Worm (Caenorhabditis elegans) whole organism, L2 larva: ENCODE data around the gene Y59H11AM.4.

Source experiments
- F13H6.1 ChIP-seq: sonication (generic microtip); optimal IDR thresholded peaks from 2 replicates; lab custom pipeline; 2016; ENCODE audit warnings: missing genetic modification characterization, missing compliant biosample characterization
- R02D3.7 ChIP-seq: fragments of 150-350 bp; optimal IDR thresholded peaks from 2 replicates; lab custom pipeline; 2014; ENCODE audit warnings: missing biosample characterization, missing genetic modification characterization
- ZK546.5 ChIP-seq: sonication (generic microtip); optimal IDR thresholded peaks from 2 replicates; lab custom pipeline; 2017; ENCODE audit warnings: missing biosample characterization, missing genetic modification characterization
- alr-1 ChIP-seq: fragments of 150-350 bp; optimal IDR thresholded peaks from 2 replicates; lab custom pipeline; 2014; ENCODE audit warnings: missing biosample characterization, missing genetic modification characterization
- aly-2 ChIP-seq: fragments of 150-350 bp; optimal IDR thresholded peaks from 2 replicates; lab custom pipeline; 2014; ENCODE audit warnings: missing biosample characterization, missing genetic modification characterization
- ama-1 ChIP-seq: fragments of 150-350 bp; optimal IDR thresholded peaks from 2 replicates; lab custom pipeline; 2018; ENCODE audit warnings: inconsistent platforms
- ceh-16 ChIP-seq: fragments of 150-350 bp; optimal IDR thresholded peaks from 2 replicates; lab custom pipeline; 2014; ENCODE audit warnings: missing biosample characterization, missing genetic modification characterization
- ceh-82 ChIP-seq: fragments of 150-350 bp; optimal IDR thresholded peaks from 2 replicates; lab custom pipeline; 2014; ENCODE audit warnings: missing biosample characterization, missing genetic modification characterization
- crh-2 ChIP-seq: sonication (generic microtip); optimal IDR thresholded peaks from 2 replicates; lab custom pipeline; 2017; ENCODE audit warnings: missing biosample characterization, missing genetic modification characterization
- dmd-4 ChIP-seq: sonication (generic microtip); optimal IDR thresholded peaks from 2 replicates; lab custom pipeline; 2017; ENCODE audit warnings: missing biosample characterization, missing genetic modification characterization
- egl-27 ChIP-seq: sonication (generic microtip); optimal IDR thresholded peaks from 3 replicates; lab custom pipeline; 2017; ENCODE audit warnings: missing biosample characterization, missing genetic modification reagents, missing genetic modification characterization
- elt-1 ChIP-seq: fragments of 150-350 bp; optimal IDR thresholded peaks from 2 replicates; lab custom pipeline; 2014; ENCODE audit warnings: missing biosample characterization, missing genetic modification characterization
- fos-1 ChIP-seq: fragments of 150-350 bp; optimal IDR thresholded peaks from 2 replicates; lab custom pipeline; 2014; ENCODE audit warnings: missing biosample characterization, missing genetic modification characterization
- gmeb-1 ChIP-seq: fragments of 150-350 bp; optimal IDR thresholded peaks from 2 replicates; lab custom pipeline; 2014; ENCODE audit warnings: missing biosample characterization, missing genetic modification characterization
- lin-11 ChIP-seq: fragments of 150-350 bp; sonication (generic microtip); optimal IDR thresholded peaks from 2 replicates; lab custom pipeline; 2014; ENCODE audit warnings: missing biosample characterization, missing genetic modification characterization, inconsistent platforms, mixed read lengths
- lin-13 ChIP-seq: fragments of 150-350 bp; optimal IDR thresholded peaks from 2 replicates; lab custom pipeline; 2014; ENCODE audit warnings: missing biosample characterization, missing genetic modification reagents, missing genetic modification characterization
- lin-39 ChIP-seq: fragments of 150-350 bp; optimal IDR thresholded peaks from 2 replicates; lab custom pipeline; 2014; ENCODE audit warnings: missing biosample characterization, missing genetic modification reagents, missing genetic modification characterization
- mab-5 ChIP-seq: fragments of 150-350 bp; optimal IDR thresholded peaks from 2 replicates; lab custom pipeline; 2014; ENCODE audit warnings: missing biosample characterization, missing genetic modification characterization
- mbf-1 ChIP-seq: sonication (generic microtip); optimal IDR thresholded peaks from 2 replicates; lab custom pipeline; 2017; ENCODE audit warnings: missing biosample characterization, missing genetic modification characterization
- mdl-1 ChIP-seq, 2 experiments: fragments of 150-350 bp in 1 of 2; sonication (generic microtip) in 1 of 2; optimal IDR thresholded peaks; 2 replicates each; lab custom pipeline; 2017; ENCODE audit warnings: missing biosample characterization in 2 of 2, missing genetic modification characterization in 2 of 2
- nhr-10 ChIP-seq: sonication (generic microtip); optimal IDR thresholded peaks from 2 replicates; lab custom pipeline; 2017; ENCODE audit warnings: missing biosample characterization, missing genetic modification characterization
- nhr-129 ChIP-seq: fragments of 150-350 bp; optimal IDR thresholded peaks from 2 replicates; lab custom pipeline; 2014; ENCODE audit warnings: missing biosample characterization, missing genetic modification characterization
- nhr-21 ChIP-seq: fragments of 150-350 bp; optimal IDR thresholded peaks from 2 replicates; lab custom pipeline; 2014; ENCODE audit warnings: missing biosample characterization, missing genetic modification characterization
- nhr-23 ChIP-seq: fragments of 150-350 bp; optimal IDR thresholded peaks from 2 replicates; lab custom pipeline; 2014; ENCODE audit warnings: missing biosample characterization, missing genetic modification reagents, missing genetic modification characterization
- nhr-6 ChIP-seq: fragments of 150-350 bp; optimal IDR thresholded peaks from 2 replicates; lab custom pipeline; 2014; ENCODE audit warnings: missing biosample characterization, missing genetic modification characterization
- nhr-77 ChIP-seq: fragments of 150-350 bp; optimal IDR thresholded peaks from 2 replicates; lab custom pipeline; 2014; ENCODE audit warnings: missing biosample characterization, missing genetic modification characterization
- peb-1 ChIP-seq: fragments of 150-350 bp; optimal IDR thresholded peaks from 2 replicates; lab custom pipeline; 2014; ENCODE audit warnings: missing biosample characterization, missing genetic modification characterization
- sma-3 ChIP-seq: sonication (generic microtip); optimal IDR thresholded peaks from 2 replicates; lab custom pipeline; 2016; ENCODE audit warnings: missing genetic modification reagents, missing genetic modification characterization, missing compliant biosample characterization
- sma-9 ChIP-seq, 2 experiments: fragments of 150-350 bp in 1 of 2; sonication (generic microtip) in 1 of 2; optimal IDR thresholded peaks; 2 replicates each; lab custom pipeline; 2014 to 2016; ENCODE audit warnings: missing genetic modification characterization in 2 of 2, mild to moderate bottlenecking in 1 of 2, missing biosample characterization in 1 of 2, missing compliant biosample characterization in 1 of 2, missing genetic modification reagents in 1 of 2, moderate library complexity in 1 of 2
- snpc-4 ChIP-seq: fragments of 150-350 bp; optimal IDR thresholded peaks from 2 replicates; lab custom pipeline; 2014; ENCODE audit warnings: missing biosample characterization, missing genetic modification characterization
- unc-39 ChIP-seq: fragments of 150-350 bp; optimal IDR thresholded peaks from 2 replicates; lab custom pipeline; 2014; ENCODE audit warnings: missing biosample characterization, missing genetic modification characterization
- zag-1 ChIP-seq: fragments of 150-350 bp; optimal IDR thresholded peaks from 2 replicates; lab custom pipeline; 2014; ENCODE audit warnings: missing biosample characterization, missing genetic modification characterization
- ztf-4 ChIP-seq: fragments of 150-350 bp; optimal IDR thresholded peaks from 2 replicates; lab custom pipeline; 2014; ENCODE audit warnings: missing biosample characterization, missing genetic modification characterization

Y59H11AM.4 gene

DNA sequence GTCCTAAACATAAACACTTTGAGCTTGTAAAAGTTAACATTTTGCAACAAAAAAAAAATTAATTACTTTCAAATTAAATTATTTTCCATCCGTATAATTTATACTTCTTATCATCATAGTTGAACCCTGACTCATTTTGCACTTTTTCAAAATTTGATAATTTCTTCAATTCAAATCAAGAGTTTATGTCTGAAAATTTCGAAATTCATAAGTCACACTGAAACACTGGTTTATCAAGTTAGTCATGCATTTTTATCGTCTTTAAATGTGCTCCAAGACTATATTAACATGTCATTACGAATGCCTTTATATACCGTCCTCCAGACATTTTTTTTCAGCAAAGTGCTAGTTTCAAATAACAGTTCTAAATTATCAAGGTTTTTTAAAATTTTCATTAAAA, 30.5 kb downstream of the Y59H11AM.4 start:
- TF ChIP-seq ZK546.5 (no peak), fos-1 (peak; percentile 95), peb-1 (tag; lab: Kevin White, UChicago) (no peak), sma-9 (GFP tag; optimal IDR thresholded peaks at IDR 0.05; lab: Kevin White, UChicago) (peak; percentile 46), sma-9 (tag; optimal IDR thresholded peaks at IDR 0.05; lab: Kevin White, UChicago) (no peak)
- TF ChIP-seq, all 48 proteins: peak for 2

DNA sequence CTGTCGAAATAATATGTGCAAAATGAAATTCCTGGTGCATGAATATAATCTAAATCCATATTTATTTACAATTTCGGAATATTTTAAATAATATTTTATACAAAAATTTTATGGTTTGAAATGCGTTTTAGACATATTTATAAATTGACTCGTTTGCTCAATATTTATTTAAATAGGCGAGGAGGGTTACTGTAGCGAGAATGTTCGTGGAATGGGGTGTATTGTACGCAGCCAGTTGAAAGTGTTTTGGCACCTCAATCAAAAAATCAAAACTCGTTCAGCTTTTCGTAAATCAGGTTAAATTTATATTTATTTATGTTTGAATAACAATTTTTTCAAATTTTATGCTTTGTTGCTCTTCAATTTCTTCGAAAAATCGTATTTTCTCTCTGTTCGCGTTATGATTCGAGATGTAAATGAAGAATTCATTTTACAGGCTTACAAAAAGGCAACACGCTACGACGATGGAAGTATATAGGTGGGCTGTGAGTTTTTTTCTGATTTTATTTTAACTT, 31.4 kb downstream of the Y59H11AM.4 start, which contains the start of gene hyl-1:
TSS of gene hyl-1 (plus strand) at position 465 of the 515 bp plus-strand sequence.
- TF ChIP-seq aly-2 (no peak), nhr-23 (no peak), nhr-6 (tag; lab: Kevin White, UChicago) (no peak), snpc-4 (tag; lab: Kevin White, UChicago) (no peak), mdl-1 (tag; optimal IDR thresholded peaks at IDR 0.05; lab: Kevin White, UChicago) (no peak), lin-11 (tag; lab: Kevin White, UChicago) (no peak), lin-39 (tag; lab: Kevin White, UChicago) (no peak), sma-3 (GFP tag; lab: Kevin White, UChicago) (no peak), mbf-1 (tag; lab: Kevin White, UChicago) (no peak), nhr-77 (tag; lab: Kevin White, UChicago) (no peak), unc-39 (tag; lab: Kevin White, UChicago) (no peak), elt-1 (tag; lab: Kevin White, UChicago) (no peak)

DNA sequence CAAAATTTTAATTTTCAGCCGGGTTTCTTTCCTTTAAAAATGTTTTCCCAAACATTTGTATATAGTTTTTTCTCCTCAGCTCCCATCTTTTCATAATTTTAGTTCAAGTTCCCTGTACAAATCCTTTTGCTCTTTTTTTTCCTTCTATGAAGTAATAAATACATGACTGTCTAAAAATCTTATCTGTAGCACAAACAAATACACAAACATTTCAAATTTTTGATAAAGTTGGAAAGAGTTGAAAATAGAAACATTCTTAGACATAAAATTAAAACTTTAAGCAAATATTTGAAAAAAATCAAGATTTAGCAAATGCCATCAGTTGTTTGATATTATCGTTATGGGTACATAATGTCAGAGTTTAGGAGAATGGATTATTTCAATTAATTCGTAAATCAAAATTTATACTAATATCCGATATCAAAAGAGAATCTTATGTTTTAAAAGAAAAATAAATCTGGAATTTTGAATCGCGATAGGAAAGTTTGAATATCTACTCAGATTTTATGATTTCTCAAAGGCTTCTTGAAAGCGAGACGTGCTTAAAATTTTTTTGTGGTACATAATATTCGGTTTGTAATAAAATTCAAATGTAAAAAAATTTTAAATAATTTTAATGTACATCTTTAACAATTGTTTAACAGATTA, 32.0 kb downstream of the Y59H11AM.4 start:
- TF ChIP-seq ceh-16 (tag; lab: Kevin White, UChicago) (no peak), unc-39 (tag; lab: Kevin White, UChicago) (no peak), nhr-77 (tag; lab: Kevin White, UChicago) (no peak), ztf-4 (tag; lab: Kevin White, UChicago) (no peak), ceh-82 (no peak), lin-13 (GFP tag; lab: Kevin White, UChicago) (peak; percentile 0), mab-5 (tag; lab: Kevin White, UChicago) (no peak), R02D3.7 (tag; lab: Kevin White, UChicago) (no peak), elt-1 (tag; lab: Kevin White, UChicago) (no peak), snpc-4 (tag; lab: Kevin White, UChicago) (no peak), crh-2 (tag; lab: Kevin White, UChicago) (no peak), nhr-23 (no peak), nhr-21 (tag; lab: Kevin White, UChicago) (no peak), zag-1 (tag; lab: Kevin White, UChicago) (no peak), F13H6.1 (no peak), gmeb-1 (tag; lab: Kevin White, UChicago) (peak; percentile 18), dmd-4 (tag; lab: Kevin White, UChicago) (no peak), alr-1 (tag; lab: Kevin White, UChicago) (no peak), mdl-1 (tag; optimal IDR thresholded peaks at IDR 0.05; lab: Kevin White, UChicago) (no peak), sma-3 (GFP tag; lab: Kevin White, UChicago) (peak; percentile 36)

DNA sequence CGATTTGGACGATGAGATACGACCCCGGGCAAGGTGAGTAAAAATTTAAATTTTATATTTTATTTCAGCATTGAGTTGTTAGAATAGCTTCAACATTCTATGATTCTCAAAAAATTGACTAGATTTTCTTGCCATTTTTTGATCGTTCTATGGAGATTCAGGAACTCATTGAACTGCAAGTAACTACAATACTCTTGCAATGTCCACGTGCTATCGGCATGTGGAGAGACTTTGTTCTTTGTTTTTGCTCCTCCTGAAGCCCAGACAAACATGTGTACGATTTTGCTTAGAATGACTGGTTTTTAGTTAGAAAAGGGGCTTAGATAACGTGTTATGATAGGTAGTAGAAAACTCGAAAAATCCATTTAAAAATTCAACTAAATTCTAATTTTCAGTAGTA, 34.2 kb downstream of the Y59H11AM.4 start:
- TF ChIP-seq nhr-129 (tag; lab: Kevin White, UChicago) (peak; percentile 5), mdl-1 (tag; optimal IDR thresholded peaks at IDR 0.05; lab: Kevin White, UChicago) (no peak), ama-1 (lab: Kevin White, UChicago) (peak; percentile 45), sma-9 (GFP tag; optimal IDR thresholded peaks at IDR 0.05; lab: Kevin White, UChicago) (peak; percentile 30), sma-9 (tag; optimal IDR thresholded peaks at IDR 0.05; lab: Kevin White, UChicago) (no peak), gmeb-1 (tag; lab: Kevin White, UChicago) (no peak), zag-1 (tag; lab: Kevin White, UChicago) (no peak), sma-3 (GFP tag; lab: Kevin White, UChicago) (no peak), R02D3.7 (tag; lab: Kevin White, UChicago) (no peak), nhr-10 (tag; lab: Kevin White, UChicago) (no peak), egl-27 (no peak), alr-1 (tag; lab: Kevin White, UChicago) (no peak)
